Worm (Caenorhabditis elegans) whole organism, young adult: ENCODE measurements around the gene lron-14.

Source experiments
- B0019.2 ChIP-seq: fragments of 200-800 bp; sonication (Bioruptor generic); conservative IDR thresholded peaks from 2 replicates; pipeline ENCODE4 v1.3.6; 2022; ENCODE audit warnings: missing genetic modification reagents, missing genetic modification characterization, missing compliant biosample characterization
- B0035.1 ChIP-seq: sonication (generic microtip); optimal IDR thresholded peaks from 2 replicates; lab custom pipeline; 2016; ENCODE audit warnings: missing genetic modification characterization, mild to moderate bottlenecking, missing compliant biosample characterization, missing genotype, missing genetic modification reagents
- C06A6.2 ChIP-seq: fragments of 200-800 bp; sonication (Bioruptor generic); conservative IDR thresholded peaks from 2 replicates; pipeline ENCODE4 v1.3.6; 2022; ENCODE audit warnings: missing genetic modification characterization, missing compliant biosample characterization
- C17E4.6 ChIP-seq: fragments of 200-800 bp; sonication (Bioruptor generic); IDR thresholded peaks from 2 replicates; pipeline ENCODE4 v1.3.6; 2022; ENCODE audit warnings: missing genetic modification reagents, missing genetic modification characterization, missing compliant biosample characterization
- F22D6.2 ChIP-seq: sonication (generic microtip); optimal IDR thresholded peaks from 2 replicates; lab custom pipeline; 2016; ENCODE audit warnings: mild to moderate bottlenecking, missing genetic modification characterization, missing compliant biosample characterization
- F33H1.4 ChIP-seq: fragments of 200-800 bp; sonication (Bioruptor generic); IDR thresholded peaks from 2 replicates; pipeline ENCODE4 v1.3.6; 2022; ENCODE audit warnings: missing genetic modification reagents, missing genetic modification characterization, missing compliant biosample characterization
- F49E8.2 ChIP-seq: sonication (generic microtip); optimal IDR thresholded peaks from 3 replicates; lab custom pipeline; 2017; ENCODE audit warnings: missing genetic modification characterization, mild to moderate bottlenecking, missing compliant biosample characterization, antibody characterized with exemption, moderate library complexity; ENCODE audit not compliant: insufficient read depth
- F57C9.4 ChIP-seq: sonication (generic microtip); optimal IDR thresholded peaks from 2 replicates; lab custom pipeline; 2017; ENCODE audit warnings: mild to moderate bottlenecking, missing genetic modification characterization, missing compliant biosample characterization
- ama-1 ChIP-seq, 3 experiments: fragments of 150-350 bp in 1 of 3; sonication (generic microtip) in 2 of 3; optimal IDR thresholded peaks; 2 replicates each; lab custom pipeline; 2014 to 2018; ENCODE audit warnings: missing biosample characterization in 2 of 3, missing genetic modification characterization in 2 of 3, missing genetic modification reagents in 2 of 3
- aptf-2 ChIP-seq: fragments of 200-800 bp; sonication (Bioruptor generic); conservative IDR thresholded peaks from 2 replicates; pipeline ENCODE4 v1.3.6; 2022; ENCODE audit warnings: missing genetic modification reagents, missing genetic modification characterization, missing compliant biosample characterization
- atf-7 ChIP-seq: sonication (generic microtip); optimal IDR thresholded peaks from 2 replicates; lab custom pipeline; 2017; ENCODE audit warnings: mild to moderate bottlenecking, missing genetic modification characterization, missing compliant biosample characterization
- attf-3 ChIP-seq: fragments of 200-800 bp; sonication (Bioruptor generic); conservative IDR thresholded peaks from 2 replicates; pipeline ENCODE4 v1.3.6; 2022; ENCODE audit warnings: missing genetic modification reagents, missing genetic modification characterization, missing compliant biosample characterization
- cebp-1 ChIP-seq, 2 experiments: fragments of 200-800 bp in 1 of 2; sonication (Bioruptor generic) in 1 of 2; sonication (generic microtip) in 1 of 2; IDR thresholded peaks in 1 of 2; optimal IDR thresholded peaks in 1 of 2; 2 replicates each; pipeline versions ENCODE4 v1.3.6 to Lab custom; 2017 to 2022; ENCODE audit warnings: missing compliant biosample characterization in 2 of 2, missing genetic modification characterization in 2 of 2, mild to moderate bottlenecking in 1 of 2, missing genetic modification reagents in 1 of 2, moderate library complexity in 1 of 2
- ceh-27 ChIP-seq: fragments of 200-800 bp; sonication (Bioruptor generic); optimal IDR thresholded peaks from 2 replicates; lab custom pipeline; 2018; ENCODE audit warnings: mild to moderate bottlenecking, missing genetic modification characterization, moderate library complexity, missing compliant biosample characterization
- ceh-58 ChIP-seq: fragments of 200-800 bp; sonication (Bioruptor generic); IDR thresholded peaks from 2 replicates; pipeline ENCODE4 v1.3.6; 2022; ENCODE audit warnings: missing genetic modification characterization, missing compliant biosample characterization
- ceh-91 ChIP-seq: fragments of 200-800 bp; sonication (Bioruptor generic); IDR thresholded peaks from 2 replicates; pipeline ENCODE4 v1.3.6; 2022; ENCODE audit warnings: missing genetic modification reagents, missing genetic modification characterization, missing compliant biosample characterization
- efl-1 ChIP-seq: fragments of 150-350 bp; optimal IDR thresholded peaks from 2 replicates; lab custom pipeline; 2014; ENCODE audit warnings: missing biosample characterization, missing genetic modification reagents, missing genetic modification characterization
- ets-4 ChIP-seq: fragments of 200-800 bp; sonication (Bioruptor generic); optimal IDR thresholded peaks from 2 replicates; lab custom pipeline; 2018; ENCODE audit warnings: mild to moderate bottlenecking, missing genetic modification characterization, missing compliant biosample characterization
- him-1 ChIP-seq: sonication (generic microtip); optimal IDR thresholded peaks from 2 replicates; lab custom pipeline; 2016; ENCODE audit warnings: missing genotype, missing genetic modification reagents, missing genetic modification characterization, missing compliant biosample characterization
- hmg-20 ChIP-seq: fragments of 200-800 bp; sonication (Bioruptor generic); IDR thresholded peaks from 2 replicates; pipeline ENCODE4 v1.3.6; 2022; ENCODE audit warnings: missing genetic modification reagents, missing genetic modification characterization, missing compliant biosample characterization
- hsf-1 ChIP-seq: fragments of 200-800 bp; sonication (Bioruptor generic); IDR thresholded peaks from 2 replicates; pipeline ENCODE4 v1.3.6; 2022; ENCODE audit warnings: missing genetic modification reagents, missing genetic modification characterization, missing compliant biosample characterization
- lin-35 ChIP-seq, 3 experiments: fragments of 150-350 bp in 2 of 3; sonication (generic microtip) in 1 of 3; optimal IDR thresholded peaks; 2 replicates each; lab custom pipeline; 2014 to 2018; ENCODE audit warnings: missing biosample characterization in 3 of 3, missing genetic modification characterization in 3 of 3, missing genetic modification reagents in 3 of 3
- lir-1 ChIP-seq: fragments of 200-800 bp; sonication (Bioruptor generic); conservative IDR thresholded peaks from 2 replicates; pipeline ENCODE4 v1.3.6; 2022; ENCODE audit warnings: missing genetic modification reagents, missing genetic modification characterization, missing compliant biosample characterization
- madf-10 ChIP-seq: sonication (generic microtip); optimal IDR thresholded peaks from 2 replicates; lab custom pipeline; 2016; ENCODE audit warnings: mild to moderate bottlenecking, missing genetic modification characterization, missing compliant biosample characterization
- madf-3 ChIP-seq: fragments of 200-800 bp; sonication (Bioruptor generic); IDR thresholded peaks from 2 replicates; pipeline ENCODE4 v1.3.6; 2022; ENCODE audit warnings: missing genetic modification reagents, missing genetic modification characterization, missing compliant biosample characterization
- mcd-1 ChIP-seq: fragments of 200-800 bp; sonication (Bioruptor generic); IDR thresholded peaks from 2 replicates; pipeline ENCODE4 v1.3.6; 2022; ENCODE audit warnings: missing genetic modification reagents, missing genetic modification characterization, missing compliant biosample characterization
- mxl-1 ChIP-seq: sonication (generic microtip); optimal IDR thresholded peaks from 2 replicates; lab custom pipeline; 2016; ENCODE audit warnings: missing genetic modification characterization, missing compliant biosample characterization
- pbrm-1 ChIP-seq: fragments of 200-800 bp; sonication (Bioruptor generic); IDR thresholded peaks from 2 replicates; pipeline ENCODE4 v1.3.6; 2022; ENCODE audit warnings: missing genetic modification reagents, missing genetic modification characterization, missing compliant biosample characterization
- sdz-38 ChIP-seq: sonication (generic microtip); optimal IDR thresholded peaks from 2 replicates; lab custom pipeline; 2016; ENCODE audit warnings: missing genotype, missing genetic modification characterization, missing compliant biosample characterization
- snpc-1.1 ChIP-seq: sonication (generic microtip); optimal IDR thresholded peaks from 2 replicates; lab custom pipeline; 2017; ENCODE audit warnings: missing genetic modification characterization, mild to moderate bottlenecking, missing compliant biosample characterization, antibody characterized with exemption, moderate library complexity, missing genotype, missing genetic modification reagents; ENCODE audit not compliant: insufficient read depth
- snpc-3.4 ChIP-seq: sonication (generic microtip); optimal IDR thresholded peaks from 2 replicates; lab custom pipeline; 2017; ENCODE audit warnings: missing genetic modification characterization, mild to moderate bottlenecking, missing compliant biosample characterization, antibody characterized with exemption, moderate library complexity, missing genotype, missing genetic modification reagents
- somi-1 ChIP-seq: fragments of 200-800 bp; sonication (Bioruptor generic); optimal IDR thresholded peaks from 2 replicates; lab custom pipeline; 2018; ENCODE audit warnings: mild to moderate bottlenecking, missing genetic modification characterization, missing compliant biosample characterization
- unc-130 ChIP-seq: sonication (generic microtip); optimal IDR thresholded peaks from 2 replicates; lab custom pipeline; 2016; ENCODE audit warnings: missing genetic modification reagents, missing genetic modification characterization, missing compliant biosample characterization
- unc-62 ChIP-seq: fragments of 150-350 bp; optimal IDR thresholded peaks from 2 replicates; lab custom pipeline; 2014; ENCODE audit warnings: missing biosample characterization, missing genetic modification reagents, missing genetic modification characterization
- ztf-18 ChIP-seq: sonication (generic microtip); optimal IDR thresholded peaks from 2 replicates; lab custom pipeline; 2016; ENCODE audit warnings: missing genotype, mild to moderate bottlenecking, missing genetic modification characterization, missing compliant biosample characterization
- ztf-25 ChIP-seq: fragments of 200-800 bp; sonication (Bioruptor generic); IDR thresholded peaks from 2 replicates; pipeline ENCODE4 v1.3.6; 2022; ENCODE audit warnings: missing genetic modification reagents, missing genetic modification characterization, missing compliant biosample characterization

Gene lron-14

DNA sequence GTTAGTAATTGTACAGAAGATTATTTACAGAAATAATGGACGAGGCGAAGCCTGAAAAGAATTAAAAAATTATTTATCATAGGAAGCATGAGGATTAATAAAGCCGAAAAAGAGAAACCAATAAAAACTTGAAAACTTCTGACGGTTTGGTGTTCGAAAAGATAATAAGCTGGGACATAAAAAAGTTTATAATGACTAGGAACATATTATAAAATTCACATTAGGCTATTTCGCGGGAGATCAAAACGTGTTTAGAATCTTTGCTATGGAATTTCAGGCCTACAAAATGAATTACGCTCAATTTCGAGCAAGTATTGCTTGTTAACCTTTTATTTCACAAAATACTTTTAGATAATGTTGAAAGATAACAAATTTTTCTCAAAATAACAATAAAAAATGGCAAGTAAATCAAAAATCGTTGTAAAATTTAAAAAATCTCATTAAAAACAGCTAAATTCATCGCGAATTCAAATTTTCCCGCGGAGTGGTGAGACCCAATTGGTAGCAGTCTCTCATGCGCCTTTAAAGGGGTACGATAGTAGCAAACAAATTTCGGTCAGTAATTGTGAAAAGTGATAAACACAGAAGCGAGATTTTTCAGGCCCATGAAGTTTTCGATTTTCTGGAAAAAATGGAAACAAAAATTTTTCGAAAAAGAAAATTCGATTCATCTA lies 22.5 kb upstream of the lron-14 start, which contains the start of gene trcs-1 (continued):
- TF ChIP-seq C17E4.6 (peak; percentile 49; the same call in 1 of the 2 replicates), ceh-27 (GFP tag; lab: Kevin White, UChicago) (no peak), B0019.2 (GFP tag; lab: Robert Waterston, UW) (no peak), madf-10 (tag; lab: Kevin White, UChicago) (no peak), F49E8.2 (tag; lab: Kevin White, UChicago) (peak; percentile 70), snpc-3.4 (tag; lab: Kevin White, UChicago) (peak; percentile 82), him-1 (peak; percentile 32), lin-35 (GFP tag; optimal IDR thresholded peaks at IDR 0.05; lab: Kevin White, UChicago) (peak in 1 of 3 experiments; percentile 47), attf-3 (GFP tag; lab: Robert Waterston, UW) (0 out of 2 replicates have a peak, but pooled peaks have one; percentile 53), mxl-1 (no peak)

DNA sequence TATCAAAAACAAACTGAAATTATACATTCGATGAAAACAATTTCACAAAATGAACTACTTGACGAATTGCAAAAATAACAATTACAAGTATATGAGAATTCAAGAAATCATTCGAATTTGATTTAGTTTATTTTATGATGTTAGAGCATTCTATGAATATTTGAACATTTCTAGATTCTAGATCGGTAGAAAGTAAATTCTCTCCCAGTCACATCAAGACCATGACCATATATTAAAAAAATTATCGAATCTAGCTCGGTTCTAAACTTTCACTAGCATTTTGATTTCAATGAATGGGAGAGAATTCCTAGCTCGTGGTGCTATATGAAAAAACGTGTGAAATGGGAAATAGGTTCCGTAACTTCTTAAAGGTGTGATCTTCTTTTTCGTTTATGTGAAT lies 17.9 kb upstream of the lron-14 start:
- TF ChIP-seq ztf-18 (tag; lab: Kevin White, UChicago) (no peak), madf-3 (GFP tag; lab: Robert Waterston, UW) (no peak), sdz-38 (tag; lab: Kevin White, UChicago) (no peak), lir-1 (GFP tag; lab: Robert Waterston, UW) (no peak), unc-62 (GFP tag; lab: Kevin White, UChicago) (no peak), B0035.1 (no peak), ama-1 (optimal IDR thresholded peaks at IDR 0.05; lab: Kevin White, UChicago) (no peak), ama-1 (GFP tag; optimal IDR thresholded peaks at IDR 0.05; lab: Kevin White, UChicago) (no peak), efl-1 (GFP tag; lab: Kevin White, UChicago) (no peak), ceh-58 (GFP tag; lab: Robert Waterston, UW) (no peak), hmg-20 (GFP tag; lab: Robert Waterston, UW) (no peak), F33H1.4 (GFP tag; lab: Robert Waterston, UW) (no peak), aptf-2 (no peak), atf-7 (tag; lab: Kevin White, UChicago) (no peak), somi-1 (GFP tag; lab: Kevin White, UChicago) (no peak), unc-130 (no peak), mcd-1 (no peak), cebp-1 (GFP tag; IDR thresholded peaks at IDR 0.05; lab: Robert Waterston, UW) (no peak), cebp-1 (tag; optimal IDR thresholded peaks at IDR 0.05; lab: Kevin White, UChicago) (no peak), F22D6.2 (tag; lab: Kevin White, UChicago) (no peak)

DNA sequence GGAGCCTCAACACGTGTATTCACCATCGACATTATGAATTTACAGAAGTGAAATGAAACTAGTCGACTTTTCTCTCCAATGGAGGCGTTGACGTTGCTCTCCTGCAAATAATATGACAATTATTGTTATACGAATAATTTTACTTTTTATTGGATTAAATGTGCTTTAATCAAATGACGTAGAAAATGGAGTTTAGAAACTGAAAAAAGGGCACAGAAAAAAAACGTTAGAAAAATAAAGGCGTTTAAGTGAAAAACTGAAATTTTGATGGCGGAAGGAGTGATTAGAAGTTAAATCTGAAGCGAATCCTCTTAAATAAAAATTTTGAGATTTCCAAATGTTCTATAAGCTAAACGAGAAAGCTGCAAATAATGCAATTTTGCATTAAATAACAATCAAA lies 13.6 kb upstream of the lron-14 start, which contains the start of gene npr-2:
TSS of gene npr-2 (minus strand) at position 101 of the 400 bp plus-strand sequence.
- no peak for TF ChIP-seq F57C9.4 (tag; lab: Kevin White, UChicago)
- TF ChIP-seq ztf-25 (GFP tag; lab: Robert Waterston, UW) = no peak
- no peak for TF ChIP-seq pbrm-1
- TF ChIP-seq C06A6.2 = no peak
- TF ChIP-seq madf-10 (tag; lab: Kevin White, UChicago) = no peak
- no peak for TF ChIP-seq ceh-91 (GFP tag; lab: Robert Waterston, UW)
- no peak for TF ChIP-seq ets-4 (GFP tag; lab: Kevin White, UChicago)
- no peak for TF ChIP-seq snpc-1.1
- TF ChIP-seq hsf-1 (GFP tag; lab: Robert Waterston, UW) = no peak
